Worm (Caenorhabditis elegans) whole organism, midembryonic: ENCODE data around the gene F18E3.13.

ENCODE experiments used
- cog-1 ChIP-seq: sonication (generic microtip); optimal IDR thresholded peaks from 2 replicates; lab custom pipeline; 2016; ENCODE audit warnings: missing genetic modification characterization, missing compliant biosample characterization
- flt-1 ChIP-seq: fragments of 200-800 bp; sonication (Bioruptor generic); IDR thresholded peaks from 2 replicates; pipeline ENCODE4 v1.3.6; 2022; ENCODE audit warnings: missing genetic modification characterization, missing compliant biosample characterization

ce11 chrV:7446965-7447364 lies 31.0 kb downstream of the F18E3.13 start, which contains the start of gene F25E5.5:
- no peak for TF ChIP-seq flt-1 (GFP tag; lab: Robert Waterston, UW)
- TF ChIP-seq cog-1 (tag; lab: Kevin White, UChicago) = no peak
